Worm (Caenorhabditis elegans): ENCODE measurements around the gene Y53F4B.51.

DNA sequence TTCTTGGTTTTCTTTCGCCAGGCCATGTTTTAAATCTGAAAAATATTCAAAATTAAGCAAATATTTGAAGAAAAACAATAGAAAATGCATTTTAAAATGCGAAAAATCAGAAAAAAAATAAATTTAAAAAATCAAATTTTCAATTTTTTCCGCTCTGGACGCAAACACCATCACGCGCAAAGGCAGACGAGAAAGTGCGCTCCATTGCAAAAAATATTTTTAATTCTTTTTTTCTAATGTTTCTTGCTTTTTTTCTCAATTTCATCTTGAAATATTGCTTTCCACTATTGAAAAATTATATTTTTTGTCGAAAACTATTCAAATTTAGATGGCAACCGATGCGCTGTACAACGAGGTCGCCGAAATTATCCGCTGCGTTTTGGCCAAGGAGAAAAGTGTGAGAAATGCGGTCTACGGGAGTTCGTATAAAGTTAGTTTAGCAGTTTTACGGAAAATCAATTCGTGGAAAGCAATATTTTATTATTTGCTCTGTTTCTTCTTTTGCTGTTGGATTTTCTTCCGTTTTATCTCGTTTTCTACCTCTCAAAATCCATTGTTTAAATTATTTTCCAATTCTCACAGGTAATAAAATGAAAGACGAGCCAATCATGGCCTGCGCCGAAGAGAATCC lies 44.8 kb downstream of the Y53F4B.51 start, which contains the start of the genes pole-4, nsun-5 and metl-2:
- TF ChIP-seq ztf-11 (tag; optimal IDR thresholded peaks at IDR 0.05) (no peak), flh-1 (GFP tag; optimal IDR thresholded peaks at IDR 0.05) (no peak)

Data from whole organism, mixed stage, embryonic.